Worm (Caenorhabditis elegans): ENCODE data around the gene mab-10.

mab-10 gene

ce11 chrII:10546784-10547087, 18.9 kb downstream of the mab-10 start:
- TF ChIP-seq nhr-20 (tag; optimal IDR thresholded peaks at IDR 0.05) = no peak
- TF ChIP-seq ceh-8 (GFP tag; optimal IDR thresholded peaks at IDR 0.05) = no peak
- no peak for TF ChIP-seq lin-14 (GFP tag; optimal IDR thresholded peaks at IDR 0.05)
- no peak for TF ChIP-seq efl-1 (optimal IDR thresholded peaks at IDR 0.05)
- peak in 1 of 2 experiments; percentile 81 for TF ChIP-seq efl-1 (GFP tag; optimal IDR thresholded peaks at IDR 0.05 in 1 of 2)
- no peak for TF ChIP-seq nhr-77 (tag; optimal IDR thresholded peaks at IDR 0.05)
- no peak for TF ChIP-seq fkh-4 (tag; optimal IDR thresholded peaks at IDR 0.05; ENCODE audit: borderline replicate concordance)
- TF ChIP-seq zip-4 (GFP tag; optimal IDR thresholded peaks at IDR 0.05) = peak; percentile 19
- no peak for TF ChIP-seq isw-1 (GFP tag; IDR thresholded peaks at IDR 0.05)
- no peak for TF ChIP-seq grh-1 (GFP tag; IDR thresholded peaks at IDR 0.05)
- peak; percentile 43 for TF ChIP-seq nhr-71 (tag; optimal IDR thresholded peaks at IDR 0.05)
- no peak for TF ChIP-seq pax-3 (tag; optimal IDR thresholded peaks at IDR 0.05)
- TF ChIP-seq nhr-85 (tag) = no peak
- TF ChIP-seq nhr-76 (tag; optimal IDR thresholded peaks at IDR 0.05) = no peak
- TF ChIP-seq snu-23 (GFP tag; optimal IDR thresholded peaks at IDR 0.05) = peak; percentile 6
- no peak for TF ChIP-seq mep-1 (tag; optimal IDR thresholded peaks at IDR 0.05)
- peak; percentile 31 for TF ChIP-seq rnt-1 (tag; optimal IDR thresholded peaks at IDR 0.05)
- TF ChIP-seq sox-4 (tag; optimal IDR thresholded peaks at IDR 0.05) = no peak
- no peak for TF ChIP-seq fkh-8 (tag; optimal IDR thresholded peaks at IDR 0.05)
- TF ChIP-seq skn-1 (tag; optimal IDR thresholded peaks at IDR 0.05) = no peak
- TF ChIP-seq ama-1 (optimal IDR thresholded peaks at IDR 0.05) = peak; percentile 47
- peak in 1 of 2 experiments; percentile 8 for TF ChIP-seq ztf-11 (tag; optimal IDR thresholded peaks at IDR 0.05)
- TF ChIP-seq fos-1 (tag; optimal IDR thresholded peaks at IDR 0.05) = no peak
- no peak for TF ChIP-seq dpl-1 (GFP tag; optimal IDR thresholded peaks at IDR 0.05)
- no peak for TF ChIP-seq sptf-1 (tag; optimal IDR thresholded peaks at IDR 0.05)
- no peak for TF ChIP-seq irx-1 (tag; optimal IDR thresholded peaks at IDR 0.05)
- TF ChIP-seq lsy-2 (tag; optimal IDR thresholded peaks at IDR 0.05) = peak in 1 of 2 experiments; percentile 13
- no peak for TF ChIP-seq lin-13 (GFP tag; optimal IDR thresholded peaks at IDR 0.05)
- TF ChIP-seq snpc-4 (tag; optimal IDR thresholded peaks at IDR 0.05) = no peak
- no peak for TF ChIP-seq sup-37 (GFP tag; optimal IDR thresholded peaks at IDR 0.05)
- peak; percentile 21 for TF ChIP-seq blmp-1 (tag; optimal IDR thresholded peaks at IDR 0.05)
- no peak for TF ChIP-seq ztf-4 (tag; optimal IDR thresholded peaks at IDR 0.05)
- TF ChIP-seq ceh-90 (tag; optimal IDR thresholded peaks at IDR 0.05) = no peak
- no peak for TF ChIP-seq nhr-12 (tag; optimal IDR thresholded peaks at IDR 0.05)
- TF ChIP-seq lin-39 (tag; optimal IDR thresholded peaks at IDR 0.05) = no peak
- no peak for TF ChIP-seq egl-13 (tag; optimal IDR thresholded peaks at IDR 0.05)
- TF ChIP-seq aha-1 (tag; optimal IDR thresholded peaks at IDR 0.05) = no peak
- TF ChIP-seq Y116A8C.19 (tag; optimal IDR thresholded peaks at IDR 0.05; ENCODE audit: borderline replicate concordance) = no peak
- no peak for TF ChIP-seq lin-35 (GFP tag; optimal IDR thresholded peaks at IDR 0.05)
- no peak for TF ChIP-seq ces-1 (GFP tag; optimal IDR thresholded peaks at IDR 0.05)
- TF ChIP-seq elt-3 (tag; optimal IDR thresholded peaks at IDR 0.05) = no peak
- no peak for TF ChIP-seq dsc-1 (tag; optimal IDR thresholded peaks at IDR 0.05)
- no peak for TF ChIP-seq C04F5.9 (tag; optimal IDR thresholded peaks at IDR 0.05)
- peak; percentile 16 for TF ChIP-seq C16A3.4 (tag; optimal IDR thresholded peaks at IDR 0.05)
- TF ChIP-seq nhr-11 (tag; optimal IDR thresholded peaks at IDR 0.05) = no peak

ce11 chrII:10547311-10547710, 19.4 kb downstream of the mab-10 start:
- TF ChIP-seq lin-35 (GFP tag; optimal IDR thresholded peaks at IDR 0.05) = peak in 1 of 2 experiments; percentile 3
- TF ChIP-seq nhr-85 (tag) = peak; percentile 67
- peak; percentile 33; the same call in 1 of the 2 replicates for TF ChIP-seq grh-1 (GFP tag; IDR thresholded peaks at IDR 0.05)
- 0 out of 2 replicates have a peak, but pooled peaks have one; percentile 44 for TF ChIP-seq ets-5 (GFP tag; IDR thresholded peaks at IDR 0.05)
- no peak for TF ChIP-seq mef-2 (tag; optimal IDR thresholded peaks at IDR 0.05)

Data from whole organism, L1 larva.